Worm (Caenorhabditis elegans): Measurements from ENCODE around the gene EEED8.15.
A peak's percentile ranks its signal among the peaks of the same experiment; 100 is the strongest.

The EEED8.15 gene

DNA sequence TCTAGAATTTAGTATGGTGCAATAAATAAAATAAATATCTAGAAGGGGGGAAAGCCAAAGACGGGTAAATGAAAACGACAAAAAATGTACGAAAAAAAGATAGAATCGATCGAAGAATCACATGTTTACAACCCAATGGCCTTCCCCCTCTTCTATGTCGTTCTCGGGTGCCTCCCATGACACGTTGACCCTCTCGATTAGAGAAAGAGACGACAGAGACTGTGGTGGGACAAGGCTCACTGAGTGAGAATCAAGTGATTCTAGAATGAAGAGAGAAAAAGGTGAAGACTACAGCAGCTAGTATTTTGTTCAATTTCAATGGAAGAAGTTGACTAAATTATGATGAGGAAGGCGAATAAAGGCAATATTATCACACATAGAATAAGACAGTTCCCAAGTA, 7.0 kb downstream of the EEED8.15 start (continued):
- TF ChIP-seq nhr-102 (tag; optimal IDR thresholded peaks at IDR 0.05) (no peak), daf-19 (GFP tag; conservative IDR thresholded peaks at IDR 0.05) (no peak), unc-62 (GFP tag; optimal IDR thresholded peaks at IDR 0.05 in 1 of 2) (peak in 1 of 2 experiments; percentile 51), unc-62 (tag; optimal IDR thresholded peaks at IDR 0.05) (no peak), hlh-30 (tag; optimal IDR thresholded peaks at IDR 0.05; ENCODE audit: insufficient read depth) (peak; percentile 97), hif-1 (tag; optimal IDR thresholded peaks at IDR 0.05) (peak in 1 of 2 experiments; percentile 36), ZK546.5 (tag; optimal IDR thresholded peaks at IDR 0.05) (no peak), daf-16 (GFP tag; optimal IDR thresholded peaks at IDR 0.05) (no peak), daf-16 (tag; optimal IDR thresholded peaks at IDR 0.05) (peak; percentile 63), dve-1 (tag; optimal IDR thresholded peaks at IDR 0.05; ENCODE audit: insufficient read depth) (peak; percentile 51), mep-1 (tag; optimal IDR thresholded peaks at IDR 0.05) (peak; percentile 78), ztf-11 (tag; optimal IDR thresholded peaks at IDR 0.05) (no peak), lin-38 (GFP tag; IDR thresholded peaks at IDR 0.05) (0 out of 2 replicates have a peak, but pooled peaks have one; percentile 9), lsy-2 (tag; optimal IDR thresholded peaks at IDR 0.05) (peak in 1 of 2 experiments; percentile 69), daf-8 (GFP tag; IDR thresholded peaks at IDR 0.05) (no peak), ceh-28 (tag; optimal IDR thresholded peaks at IDR 0.05) (no peak), mes-2 (tag; optimal IDR thresholded peaks at IDR 0.05; ENCODE audit: poor library complexity, severe bottlenecking) (peak; percentile 41), vab-7 (GFP tag; IDR thresholded peaks at IDR 0.05) (no peak)

DNA sequence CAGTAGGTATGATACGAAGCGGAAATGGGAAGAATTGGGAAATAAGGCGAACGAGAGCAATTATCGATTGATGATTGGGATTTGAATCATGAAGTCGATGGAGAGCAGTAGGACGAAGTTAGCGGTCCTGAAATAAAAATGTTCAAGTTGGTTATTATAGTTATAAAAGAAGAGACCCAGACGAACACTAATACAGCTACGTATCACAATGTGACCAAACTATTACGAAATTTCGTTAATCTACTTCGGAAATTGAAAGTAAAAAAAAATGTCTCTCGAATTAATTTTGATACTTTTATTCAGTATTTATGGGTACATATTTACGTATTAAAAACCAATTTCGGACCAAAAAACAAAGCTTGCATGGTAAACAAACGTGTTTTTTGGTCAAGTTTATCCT, 7.4 kb downstream of the EEED8.15 start:
- TF ChIP-seq nhr-28 (tag; optimal IDR thresholded peaks at IDR 0.05) (peak; percentile 19), dve-1 (tag; optimal IDR thresholded peaks at IDR 0.05; ENCODE audit: insufficient read depth) (no peak)

DNA sequence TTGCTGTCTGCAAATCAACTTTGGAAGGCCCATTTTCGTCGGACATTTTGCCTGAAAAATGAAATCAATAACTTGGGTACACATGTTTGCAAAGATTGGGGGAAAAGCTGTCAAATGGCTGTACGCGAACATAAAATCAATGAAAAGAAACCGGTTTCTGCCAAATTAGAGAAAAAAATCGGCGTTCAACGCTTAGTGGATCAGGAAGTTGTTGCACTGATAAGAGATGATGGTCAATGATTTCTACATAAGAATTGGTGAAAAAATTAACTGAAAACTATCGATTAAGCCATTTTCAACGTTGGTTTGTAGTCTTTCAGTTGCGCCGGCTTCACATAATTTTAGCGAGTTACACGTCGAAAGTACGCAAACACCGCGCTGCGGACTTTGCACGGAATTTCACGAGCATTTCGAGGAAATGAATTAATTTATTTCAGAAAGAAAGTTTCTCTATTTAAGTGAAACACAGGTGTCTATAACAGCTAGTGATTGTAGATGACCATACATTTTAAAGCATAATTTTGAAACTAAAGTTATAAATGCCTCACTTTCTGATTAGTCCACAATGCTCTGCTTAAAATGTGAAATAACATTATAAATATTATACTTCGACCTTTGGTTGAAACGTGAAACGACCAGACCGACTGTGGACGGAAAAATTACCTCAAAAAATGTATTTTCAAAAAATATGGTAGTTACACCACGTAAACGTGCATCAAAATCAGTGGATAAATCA, 10.7 kb downstream of the EEED8.15 start, which contains the start of the genes F07F6.4 and F07F6.2:
Gene F07F6.4 (minus strand): TSS at position 51 of the 736 bp plus-strand sequence.
Gene F07F6.2 (plus strand): TSS at position 686 of the 736 bp plus-strand sequence.
- TF ChIP-seq ceh-44 (GFP tag; IDR thresholded peaks at IDR 0.05) (no peak), spr-3 (GFP tag; optimal IDR thresholded peaks at IDR 0.05) (no peak), fkh-10 (GFP tag; optimal IDR thresholded peaks at IDR 0.05) (no peak), mxl-3 (GFP tag; optimal IDR thresholded peaks at IDR 0.05) (peak; percentile 7), T20F7.1 (GFP tag; optimal IDR thresholded peaks at IDR 0.05) (no peak), F44E2.7 (GFP tag; IDR thresholded peaks at IDR 0.05) (no peak), lin-38 (GFP tag; IDR thresholded peaks at IDR 0.05) (peak; percentile 46; the same call in 1 of the 2 replicates), hlh-30 (tag; optimal IDR thresholded peaks at IDR 0.05; ENCODE audit: insufficient read depth) (no peak), sdz-12 (GFP tag; optimal IDR thresholded peaks at IDR 0.05) (no peak), php-3 (GFP tag; IDR thresholded peaks at IDR 0.05) (no peak), Y48G9A.11 (GFP tag; IDR thresholded peaks at IDR 0.05) (no peak), nhr-42 (GFP tag; IDR thresholded peaks at IDR 0.05) (no peak), aha-1 (tag) (peak; percentile 90), dve-1 (tag; optimal IDR thresholded peaks at IDR 0.05; ENCODE audit: insufficient read depth) (peak; percentile 39), pqm-1 (tag; optimal IDR thresholded peaks at IDR 0.05) (peak; percentile 27), unc-39 (tag; optimal IDR thresholded peaks at IDR 0.05) (no peak), daf-8 (GFP tag; IDR thresholded peaks at IDR 0.05) (no peak), hlh-11 (tag; optimal IDR thresholded peaks at IDR 0.05) (no peak), mdl-1 (tag; optimal IDR thresholded peaks at IDR 0.05) (no peak), D1046.2 (GFP tag; IDR thresholded peaks at IDR 0.05) (no peak), lin-15B (tag; optimal IDR thresholded peaks at IDR 0.05) (no peak), nhr-6 (tag; optimal IDR thresholded peaks at IDR 0.05) (peak; percentile 15), pha-4 (GFP tag; IDR thresholded peaks at IDR 0.05) (no peak), pha-4 (tag; optimal IDR thresholded peaks at IDR 0.05) (no peak), Y75B8A.6 (GFP tag; IDR thresholded peaks at IDR 0.05) (no peak), egl-27 (tag; optimal IDR thresholded peaks at IDR 0.05) (no peak), zip-2 (tag; optimal IDR thresholded peaks at IDR 0.05) (no peak), mes-2 (tag; optimal IDR thresholded peaks at IDR 0.05; ENCODE audit: poor library complexity, severe bottlenecking) (peak; percentile 68), arid-1 (GFP tag; conservative IDR thresholded peaks at IDR 0.05) (no peak), T26A8.4 (GFP tag; IDR thresholded peaks at IDR 0.05) (no peak), unc-130 (GFP tag; optimal IDR thresholded peaks at IDR 0.05) (no peak), nhr-41 (GFP tag; IDR thresholded peaks at IDR 0.05) (no peak)

All from whole organism, L4 larva.